Worm (Caenorhabditis elegans) whole organism, mixed stage, embryonic: Measurements from ENCODE around the gene rpl-20.

Source experiments
- M03D4.4 ChIP-seq: sonication (generic microtip); optimal IDR thresholded peaks from 2 replicates; lab custom pipeline; 2017; ENCODE audit warnings: mild to moderate bottlenecking, missing genetic modification characterization, missing compliant biosample characterization
- bed-3 ChIP-seq: fragments of 200-800 bp; sonication (Bioruptor generic); optimal IDR thresholded peaks from 3 replicates; lab custom pipeline; 2018; ENCODE audit warnings: mild to moderate bottlenecking, missing genetic modification characterization, moderate library complexity, missing compliant biosample characterization
- blmp-1 ChIP-seq: fragments of 150-350 bp; optimal IDR thresholded peaks from 2 replicates; lab custom pipeline; 2014; ENCODE audit warnings: missing biosample characterization, missing genetic modification characterization
- ceh-39 ChIP-seq: fragments of 150-350 bp; optimal IDR thresholded peaks from 2 replicates; lab custom pipeline; 2014; ENCODE audit warnings: missing biosample characterization, missing genetic modification characterization
- ceh-43 ChIP-seq: fragments of 200-800 bp; sonication (Bioruptor generic); optimal IDR thresholded peaks from 2 replicates; lab custom pipeline; 2018; ENCODE audit warnings: mild to moderate bottlenecking, missing genetic modification characterization, moderate library complexity, missing compliant biosample characterization
- ceh-83 ChIP-seq: fragments of 200-800 bp; sonication (Bioruptor generic); optimal IDR thresholded peaks from 2 replicates; lab custom pipeline; 2018; ENCODE audit warnings: mild to moderate bottlenecking, missing genetic modification characterization, missing compliant biosample characterization
- cnd-1 ChIP-seq: fragments of 200-800 bp; sonication (Bioruptor generic); optimal IDR thresholded peaks from 2 replicates; lab custom pipeline; 2018; ENCODE audit warnings: mild to moderate bottlenecking, missing genetic modification characterization, missing compliant biosample characterization
- drap-1 ChIP-seq: fragments of 200-800 bp; sonication (Bioruptor generic); optimal IDR thresholded peaks from 3 replicates; lab custom pipeline; 2018; ENCODE audit warnings: mild to moderate bottlenecking, missing genetic modification characterization, missing compliant biosample characterization
- elt-1 ChIP-seq: sonication (generic microtip); optimal IDR thresholded peaks from 2 replicates; lab custom pipeline; 2017; ENCODE audit warnings: missing genetic modification characterization, mild to moderate bottlenecking, missing compliant biosample characterization, antibody characterized with exemption, moderate library complexity, borderline replicate concordance; ENCODE audit not compliant: insufficient read depth
- elt-3 ChIP-seq: fragments of 150-350 bp; optimal IDR thresholded peaks from 2 replicates; lab custom pipeline; 2014; ENCODE audit warnings: missing biosample characterization, missing genetic modification characterization
- flh-1 ChIP-seq: fragments of 200-800 bp; sonication (Bioruptor generic); optimal IDR thresholded peaks from 2 replicates; lab custom pipeline; 2018; ENCODE audit warnings: mild to moderate bottlenecking, missing genetic modification characterization, moderate library complexity, missing compliant biosample characterization
- ham-2 ChIP-seq: fragments of 200-800 bp; sonication (Bioruptor generic); optimal IDR thresholded peaks from 2 replicates; lab custom pipeline; 2018; ENCODE audit warnings: mild to moderate bottlenecking, missing genetic modification characterization, missing compliant biosample characterization
- hlh-1 ChIP-seq: fragments of 150-350 bp; optimal IDR thresholded peaks from 2 replicates; lab custom pipeline; 2014; ENCODE audit warnings: missing biosample characterization, missing genetic modification reagents, missing genetic modification characterization
- lin-13 ChIP-seq: fragments of 150-350 bp; optimal IDR thresholded peaks from 2 replicates; lab custom pipeline; 2014; ENCODE audit warnings: missing biosample characterization, missing genetic modification characterization
- lin-32 ChIP-seq: fragments of 200-800 bp; sonication (Bioruptor generic); optimal IDR thresholded peaks from 2 replicates; lab custom pipeline; 2018; ENCODE audit warnings: mild to moderate bottlenecking, missing genetic modification characterization, missing compliant biosample characterization
- lsy-2 ChIP-seq: fragments of 150-350 bp; optimal IDR thresholded peaks from 2 replicates; lab custom pipeline; 2014; ENCODE audit warnings: missing biosample characterization, missing genetic modification characterization
- mab-5 ChIP-seq: fragments of 150-350 bp; optimal IDR thresholded peaks from 2 replicates; lab custom pipeline; 2014; ENCODE audit warnings: missing biosample characterization, missing genetic modification characterization
- mls-2 ChIP-seq: sonication (generic microtip); optimal IDR thresholded peaks from 2 replicates; lab custom pipeline; 2016; ENCODE audit warnings: mild to moderate bottlenecking, missing genetic modification characterization, moderate library complexity, missing compliant biosample characterization
- nhr-12 ChIP-seq: fragments of 150-350 bp; optimal IDR thresholded peaks from 2 replicates; lab custom pipeline; 2014; ENCODE audit warnings: missing biosample characterization, missing genetic modification characterization
- nhr-2 ChIP-seq: fragments of 150-350 bp; optimal IDR thresholded peaks from 2 replicates; lab custom pipeline; 2014; ENCODE audit warnings: missing biosample characterization, missing genetic modification characterization
- nhr-237 ChIP-seq: fragments of 150-350 bp; optimal IDR thresholded peaks from 2 replicates; lab custom pipeline; 2014; ENCODE audit warnings: missing biosample characterization, missing genetic modification characterization
- nhr-28 ChIP-seq: fragments of 150-350 bp; optimal IDR thresholded peaks from 2 replicates; lab custom pipeline; 2014; ENCODE audit warnings: missing biosample characterization, missing genetic modification characterization
- nhr-76 ChIP-seq: sonication (generic microtip); optimal IDR thresholded peaks from 2 replicates; lab custom pipeline; 2017; ENCODE audit warnings: missing biosample characterization, missing genetic modification characterization
- pha-4 ChIP-seq: fragments of 150-350 bp; optimal IDR thresholded peaks from 2 replicates; lab custom pipeline; 2018; ENCODE audit warnings: missing biosample characterization, missing genetic modification reagents, missing genetic modification characterization
- snpc-4 ChIP-seq: fragments of 150-350 bp; optimal IDR thresholded peaks from 2 replicates; lab custom pipeline; 2014; ENCODE audit warnings: missing biosample characterization, missing genetic modification characterization
- sptf-1 ChIP-seq: sonication (generic microtip); optimal IDR thresholded peaks from 2 replicates; lab custom pipeline; 2017; ENCODE audit warnings: mild to moderate bottlenecking, missing genetic modification characterization, moderate library complexity, missing compliant biosample characterization
- tbx-8 ChIP-seq: fragments of 200-800 bp; sonication (Bioruptor generic); optimal IDR thresholded peaks from 2 replicates; lab custom pipeline; 2018; ENCODE audit warnings: mild to moderate bottlenecking, missing genetic modification characterization, moderate library complexity, missing compliant biosample characterization
- unc-120 ChIP-seq: sonication (generic microtip); optimal IDR thresholded peaks from 2 replicates; lab custom pipeline; 2017; ENCODE audit warnings: missing genetic modification characterization, missing compliant biosample characterization; ENCODE audit not compliant: poor library complexity, severe bottlenecking
- unc-39 ChIP-seq: fragments of 150-350 bp; optimal IDR thresholded peaks from 2 replicates; lab custom pipeline; 2014; ENCODE audit warnings: missing biosample characterization, missing genetic modification characterization
- unc-62 ChIP-seq: fragments of 150-350 bp; optimal IDR thresholded peaks from 2 replicates; lab custom pipeline; 2014; ENCODE audit warnings: missing biosample characterization, missing genetic modification reagents, missing genetic modification characterization
- zip-8 ChIP-seq: fragments of 150-350 bp; optimal IDR thresholded peaks from 2 replicates; lab custom pipeline; 2014; ENCODE audit warnings: missing biosample characterization, missing genetic modification characterization
- ztf-11 ChIP-seq: fragments of 150-350 bp; optimal IDR thresholded peaks from 2 replicates; lab custom pipeline; 2014; ENCODE audit warnings: missing biosample characterization, missing genetic modification characterization

The rpl-20 gene

DNA sequence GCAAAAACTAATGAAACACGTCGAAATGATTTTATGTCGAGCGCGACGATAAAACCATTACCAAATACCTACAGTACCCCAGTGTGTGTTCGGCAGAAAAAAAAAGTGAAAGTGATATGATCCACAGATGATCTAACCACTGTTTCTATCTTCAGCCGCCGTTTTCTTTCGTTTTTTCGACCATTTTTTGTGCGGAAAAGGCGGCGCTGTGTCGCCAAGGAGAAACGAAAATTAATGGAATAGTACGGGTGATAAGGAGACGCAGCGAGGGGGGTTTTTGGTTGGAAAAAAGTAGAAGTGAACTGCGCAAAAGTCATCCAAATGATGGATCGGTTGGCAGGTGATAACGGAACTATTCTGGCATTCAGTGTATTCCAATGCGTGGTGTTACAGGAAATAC is 45.5 kb upstream of the rpl-20 start:
- TF ChIP-seq unc-62 (GFP tag; lab: Kevin White, UChicago) (no peak), ceh-39 (tag; lab: Kevin White, UChicago) (no peak), ham-2 (GFP tag; lab: Kevin White, UChicago) (no peak), nhr-76 (tag; lab: Kevin White, UChicago) (no peak), M03D4.4 (tag; lab: Kevin White, UChicago) (no peak), ceh-83 (GFP tag; lab: Kevin White, UChicago) (no peak), pha-4 (tag; lab: Kevin White, UChicago) (no peak), mab-5 (no peak), cnd-1 (tag; lab: Kevin White, UChicago) (no peak), elt-3 (tag; lab: Kevin White, UChicago) (no peak), mls-2 (tag; lab: Kevin White, UChicago) (no peak), tbx-8 (GFP tag; lab: Kevin White, UChicago) (no peak), lsy-2 (tag; lab: Kevin White, UChicago) (no peak), zip-8 (no peak), sptf-1 (no peak), snpc-4 (tag; lab: Kevin White, UChicago) (no peak)

DNA sequence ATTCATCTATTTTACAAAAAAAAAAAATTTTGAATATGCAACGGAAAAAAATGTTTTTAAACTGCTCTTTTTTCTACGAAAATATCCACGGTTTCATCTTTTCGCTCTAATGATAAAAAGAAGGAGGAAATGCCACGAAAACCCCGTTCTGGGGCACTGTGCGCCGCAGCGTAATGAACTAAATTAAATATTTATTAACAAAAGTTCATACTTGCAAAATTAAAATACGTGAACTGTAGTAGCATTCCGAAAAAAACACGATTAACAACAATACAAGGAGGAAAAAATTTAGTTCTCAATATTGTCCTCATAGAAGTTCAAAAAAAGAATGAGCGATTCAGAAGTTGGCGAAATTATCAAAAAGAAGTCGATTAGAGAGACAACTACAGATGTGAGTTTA is 39.9 kb upstream of the rpl-20 start, which contains the start of gene R11E3.1:
Gene R11E3.1, plus strand, starts transcription at position 301 of the 400 bp plus-strand sequence.
- TF ChIP-seq flh-1 (GFP tag; lab: Kevin White, UChicago) (no peak), lin-13 (tag; lab: Kevin White, UChicago) (no peak), nhr-2 (no peak), sptf-1 (no peak), mab-5 (no peak), ceh-43 (no peak), unc-39 (tag; lab: Kevin White, UChicago) (no peak), M03D4.4 (tag; lab: Kevin White, UChicago) (no peak), elt-1 (tag; lab: Kevin White, UChicago) (no peak)

DNA sequence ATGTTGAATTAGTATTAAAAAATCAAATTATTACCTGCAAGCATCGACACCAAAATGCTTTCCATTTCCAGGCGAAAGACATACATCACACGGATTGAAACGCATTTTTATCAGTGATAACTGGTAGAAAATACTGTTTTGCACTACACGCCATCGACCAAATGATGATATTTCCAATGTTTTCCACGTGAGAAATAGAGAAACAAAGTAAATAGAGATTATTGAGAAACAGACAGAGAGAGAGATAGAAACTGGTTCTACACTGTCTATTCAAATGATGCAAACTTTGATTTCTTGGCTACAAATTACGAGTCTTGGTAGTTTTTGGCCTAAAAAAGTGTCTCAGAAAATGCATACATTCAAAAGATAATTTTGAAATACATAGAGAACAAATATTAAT is 38.8 kb upstream of the rpl-20 start, which contains the start of gene nhr-104:
Gene nhr-104, minus strand, starts transcription at position 361 of the 400 bp plus-strand sequence.
- peak; percentile 22 for TF ChIP-seq nhr-237 (tag; lab: Kevin White, UChicago)
- no peak for TF ChIP-seq ham-2 (GFP tag; lab: Kevin White, UChicago)

DNA sequence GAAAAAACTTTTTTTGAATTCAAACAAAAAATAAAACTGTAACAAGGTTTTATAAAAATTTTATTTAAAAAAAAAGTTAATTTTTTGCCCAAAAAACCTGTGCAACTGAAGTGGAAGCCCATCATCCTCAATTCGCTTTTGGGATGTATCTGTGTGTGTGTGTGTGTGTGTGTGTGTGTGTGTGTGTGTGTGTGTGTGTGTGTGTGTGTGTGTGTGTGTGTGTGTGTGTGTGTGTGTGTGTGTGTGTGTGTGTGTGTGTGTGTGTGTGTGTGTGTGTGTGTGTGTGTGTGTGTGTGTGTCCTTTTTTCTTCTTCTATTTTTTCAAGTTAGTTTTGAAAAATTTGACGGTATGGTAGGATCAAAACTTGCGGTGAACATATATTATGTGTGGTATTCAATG is 35.1 kb upstream of the rpl-20 start:
- TF ChIP-seq M03D4.4 (tag; lab: Kevin White, UChicago) (peak; percentile 22), cnd-1 (tag; lab: Kevin White, UChicago) (peak; percentile 60), sptf-1 (peak; percentile 35)

DNA sequence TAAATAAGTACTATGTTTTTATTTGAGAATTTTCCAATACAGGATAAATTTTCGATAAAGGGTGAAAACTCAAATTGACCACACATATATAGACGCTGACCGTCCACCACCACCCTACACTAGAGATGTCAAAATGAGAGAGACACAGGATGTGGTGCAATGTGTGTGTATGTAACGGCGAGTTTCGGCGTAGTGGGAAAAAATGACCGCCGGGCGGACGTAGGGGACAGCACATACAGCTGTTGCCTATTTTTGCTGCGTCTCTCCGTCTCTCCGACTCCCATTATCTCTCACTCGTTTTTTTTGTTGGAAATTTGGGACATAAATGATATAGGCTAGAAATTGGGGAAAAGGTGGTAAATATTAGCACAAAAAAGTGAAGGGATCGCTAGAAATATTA is 31.5 kb upstream of the rpl-20 start:
- TF ChIP-seq blmp-1 (tag; lab: Kevin White, UChicago) (no peak), bed-3 (GFP tag; lab: Kevin White, UChicago) (no peak), unc-120 (tag; lab: Kevin White, UChicago) (peak; percentile 57), flh-1 (GFP tag; lab: Kevin White, UChicago) (no peak), cnd-1 (tag; lab: Kevin White, UChicago) (peak; percentile 42), snpc-4 (tag; lab: Kevin White, UChicago) (no peak), lin-32 (GFP tag; lab: Kevin White, UChicago) (no peak), hlh-1 (peak; percentile 73), sptf-1 (peak; percentile 55), tbx-8 (GFP tag; lab: Kevin White, UChicago) (no peak), unc-62 (GFP tag; lab: Kevin White, UChicago) (no peak), ham-2 (GFP tag; lab: Kevin White, UChicago) (no peak), pha-4 (tag; lab: Kevin White, UChicago) (no peak), ceh-83 (GFP tag; lab: Kevin White, UChicago) (no peak), ceh-39 (tag; lab: Kevin White, UChicago) (no peak), unc-39 (tag; lab: Kevin White, UChicago) (no peak), mls-2 (tag; lab: Kevin White, UChicago) (peak; percentile 36), nhr-2 (peak; percentile 75), nhr-12 (no peak), drap-1 (GFP tag; lab: Kevin White, UChicago) (no peak), ceh-43 (no peak), nhr-28 (tag; lab: Kevin White, UChicago) (no peak), ztf-11 (peak; percentile 19)
